Fruit fly (Drosophila melanogaster) whole organism, prepupa: ENCODE measurements around the gene CG14153.

Experiments
- CG6854 ChIP-seq: fragments of 200-800 bp; sonication (Bioruptor generic); optimal IDR thresholded peaks from 2 replicates; lab custom pipeline; 2017; ENCODE audit warnings: missing biosample characterization, mild to moderate bottlenecking, missing genetic modification characterization
- Hr38 ChIP-seq: sonication (Bioruptor generic); optimal IDR thresholded peaks from 2 replicates; lab custom pipeline; 2016; ENCODE audit warnings: missing biosample characterization, missing genetic modification characterization
- Hr39 ChIP-seq: fragments of 200-800 bp; sonication (Bioruptor generic); optimal IDR thresholded peaks from 2 replicates; lab custom pipeline; 2016; ENCODE audit warnings: missing biosample characterization, missing genetic modification characterization
- ss ChIP-seq, 2 experiments: fragments of 200-800 bp; sonication (Bioruptor generic); optimal IDR thresholded peaks; 2 replicates in 1 of 2; 3 replicates in 1 of 2; lab custom pipeline; 2017 to 2018; ENCODE audit warnings: mild to moderate bottlenecking in 2 of 2, missing biosample characterization in 2 of 2, missing genetic modification characterization in 2 of 2, moderate library complexity in 1 of 2

- no peak for TF ChIP-seq ss (GFP tag; optimal IDR thresholded peaks at IDR 0.05; lab: Kevin White, UChicago)
- TF ChIP-seq CG6854 (GFP tag; lab: Kevin White, UChicago): no peak
- no peak for TF ChIP-seq Hr39 (GFP tag; lab: Kevin White, UChicago)
- TF ChIP-seq Hr38 (GFP tag; lab: Kevin White, UChicago): no peak
Observed at dm6 chr3L:10647158-10647557, 3.8 kb downstream of the CG14153 start.
